Worm (Caenorhabditis elegans) whole organism, L2 larva: ENCODE data around the gene F01G10.5.

Experiments
- C34F6.9 ChIP-seq: fragments of 150-350 bp; optimal IDR thresholded peaks from 2 replicates; lab custom pipeline; 2014; ENCODE audit warnings: missing biosample characterization, missing genetic modification characterization
- Y55F3AM.14 ChIP-seq: fragments of 200-800 bp; sonication (Bioruptor generic); optimal IDR thresholded peaks from 2 replicates; lab custom pipeline; 2018; ENCODE audit warnings: mild to moderate bottlenecking, missing genetic modification characterization, missing compliant biosample characterization
- aly-2 ChIP-seq: fragments of 150-350 bp; optimal IDR thresholded peaks from 2 replicates; lab custom pipeline; 2014; ENCODE audit warnings: missing biosample characterization, missing genetic modification characterization
- ama-1 ChIP-seq: fragments of 150-350 bp; optimal IDR thresholded peaks from 2 replicates; lab custom pipeline; 2018; ENCODE audit warnings: inconsistent platforms
- blmp-1 ChIP-seq: sonication (generic microtip); optimal IDR thresholded peaks from 2 replicates; lab custom pipeline; 2017; ENCODE audit warnings: missing genetic modification characterization, mild to moderate bottlenecking, missing compliant biosample characterization, antibody characterized with exemption, moderate library complexity; ENCODE audit not compliant: insufficient read depth
- ceh-16 ChIP-seq: fragments of 150-350 bp; optimal IDR thresholded peaks from 2 replicates; lab custom pipeline; 2014; ENCODE audit warnings: missing biosample characterization, missing genetic modification characterization
- ceh-82 ChIP-seq: fragments of 150-350 bp; optimal IDR thresholded peaks from 2 replicates; lab custom pipeline; 2014; ENCODE audit warnings: missing biosample characterization, missing genetic modification characterization
- crh-2 ChIP-seq: sonication (generic microtip); optimal IDR thresholded peaks from 2 replicates; lab custom pipeline; 2017; ENCODE audit warnings: missing biosample characterization, missing genetic modification characterization
- egl-27 ChIP-seq: sonication (generic microtip); optimal IDR thresholded peaks from 3 replicates; lab custom pipeline; 2017; ENCODE audit warnings: missing biosample characterization, missing genetic modification reagents, missing genetic modification characterization
- elt-1 ChIP-seq: fragments of 150-350 bp; optimal IDR thresholded peaks from 2 replicates; lab custom pipeline; 2014; ENCODE audit warnings: missing biosample characterization, missing genetic modification characterization
- elt-3 ChIP-seq: sonication (generic microtip); optimal IDR thresholded peaks from 2 replicates; lab custom pipeline; 2017; ENCODE audit warnings: missing biosample characterization, missing genetic modification characterization
- gmeb-1 ChIP-seq: fragments of 150-350 bp; optimal IDR thresholded peaks from 2 replicates; lab custom pipeline; 2014; ENCODE audit warnings: missing biosample characterization, missing genetic modification characterization
- lin-39 ChIP-seq: fragments of 150-350 bp; optimal IDR thresholded peaks from 2 replicates; lab custom pipeline; 2014; ENCODE audit warnings: missing biosample characterization, missing genetic modification reagents, missing genetic modification characterization
- lsy-2 ChIP-seq, 2 experiments: fragments of 150-350 bp in 1 of 2; sonication (generic microtip) in 1 of 2; optimal IDR thresholded peaks; 2 replicates each; lab custom pipeline; 2014 to 2017; ENCODE audit warnings: missing biosample characterization in 2 of 2, missing genetic modification characterization in 2 of 2
- mdl-1 ChIP-seq, 2 experiments: fragments of 150-350 bp in 1 of 2; sonication (generic microtip) in 1 of 2; optimal IDR thresholded peaks; 2 replicates each; lab custom pipeline; 2017; ENCODE audit warnings: missing biosample characterization in 2 of 2, missing genetic modification characterization in 2 of 2
- nhr-10 ChIP-seq: sonication (generic microtip); optimal IDR thresholded peaks from 2 replicates; lab custom pipeline; 2017; ENCODE audit warnings: missing biosample characterization, missing genetic modification characterization
- nhr-11 ChIP-seq: fragments of 150-350 bp; optimal IDR thresholded peaks from 2 replicates; lab custom pipeline; 2014; ENCODE audit warnings: missing biosample characterization, missing genetic modification characterization
- nhr-12 ChIP-seq: fragments of 150-350 bp; optimal IDR thresholded peaks from 2 replicates; lab custom pipeline; 2014; ENCODE audit warnings: missing biosample characterization, missing genetic modification characterization
- nhr-129 ChIP-seq: fragments of 150-350 bp; optimal IDR thresholded peaks from 2 replicates; lab custom pipeline; 2014; ENCODE audit warnings: missing biosample characterization, missing genetic modification characterization
- nhr-23 ChIP-seq: fragments of 150-350 bp; optimal IDR thresholded peaks from 2 replicates; lab custom pipeline; 2014; ENCODE audit warnings: missing biosample characterization, missing genetic modification reagents, missing genetic modification characterization
- nhr-6 ChIP-seq: fragments of 150-350 bp; optimal IDR thresholded peaks from 2 replicates; lab custom pipeline; 2014; ENCODE audit warnings: missing biosample characterization, missing genetic modification characterization
- nhr-77 ChIP-seq: fragments of 150-350 bp; optimal IDR thresholded peaks from 2 replicates; lab custom pipeline; 2014; ENCODE audit warnings: missing biosample characterization, missing genetic modification characterization
- peb-1 ChIP-seq: fragments of 150-350 bp; optimal IDR thresholded peaks from 2 replicates; lab custom pipeline; 2014; ENCODE audit warnings: missing biosample characterization, missing genetic modification characterization
- skn-1 ChIP-seq: sonication (generic microtip); optimal IDR thresholded peaks from 2 replicates; lab custom pipeline; 2017; ENCODE audit warnings: missing biosample characterization, missing genetic modification characterization
- sma-3 ChIP-seq: sonication (generic microtip); optimal IDR thresholded peaks from 2 replicates; lab custom pipeline; 2016; ENCODE audit warnings: missing genetic modification reagents, missing genetic modification characterization, missing compliant biosample characterization
- snpc-4 ChIP-seq: fragments of 150-350 bp; optimal IDR thresholded peaks from 2 replicates; lab custom pipeline; 2014; ENCODE audit warnings: missing biosample characterization, missing genetic modification characterization
- unc-39 ChIP-seq: fragments of 150-350 bp; optimal IDR thresholded peaks from 2 replicates; lab custom pipeline; 2014; ENCODE audit warnings: missing biosample characterization, missing genetic modification characterization
- unc-62 ChIP-seq: fragments of 150-350 bp; optimal IDR thresholded peaks from 2 replicates; lab custom pipeline; 2014; ENCODE audit warnings: missing biosample characterization, missing genetic modification reagents, missing genetic modification characterization
- zag-1 ChIP-seq: fragments of 150-350 bp; optimal IDR thresholded peaks from 2 replicates; lab custom pipeline; 2014; ENCODE audit warnings: missing biosample characterization, missing genetic modification characterization
- ztf-1 ChIP-seq: fragments of 200-800 bp; sonication (Bioruptor generic); conservative IDR thresholded peaks from 2 replicates; pipeline ENCODE4 v1.3.6; 2022; ENCODE audit warnings: missing genetic modification characterization, missing compliant biosample characterization
- ztf-11 ChIP-seq: sonication (generic microtip); optimal IDR thresholded peaks from 2 replicates; lab custom pipeline; 2017; ENCODE audit warnings: missing biosample characterization, missing genetic modification characterization
- ztf-4 ChIP-seq: fragments of 150-350 bp; optimal IDR thresholded peaks from 2 replicates; lab custom pipeline; 2014; ENCODE audit warnings: missing biosample characterization, missing genetic modification characterization

F01G10.5 gene

ce11 chrIV:10216078-10216477, 14.8 kb downstream of the F01G10.5 start, which contains the start of gene col-124:
TSS of gene col-124 (plus strand) at chrIV:10216451.
- TF ChIP-seq nhr-77 (tag; lab: Kevin White, UChicago) (no peak), Y55F3AM.14 (GFP tag; lab: Kevin White, UChicago) (no peak), ztf-11 (tag; lab: Kevin White, UChicago) (no peak), ceh-16 (tag; lab: Kevin White, UChicago) (no peak), C34F6.9 (no peak)

DNA sequence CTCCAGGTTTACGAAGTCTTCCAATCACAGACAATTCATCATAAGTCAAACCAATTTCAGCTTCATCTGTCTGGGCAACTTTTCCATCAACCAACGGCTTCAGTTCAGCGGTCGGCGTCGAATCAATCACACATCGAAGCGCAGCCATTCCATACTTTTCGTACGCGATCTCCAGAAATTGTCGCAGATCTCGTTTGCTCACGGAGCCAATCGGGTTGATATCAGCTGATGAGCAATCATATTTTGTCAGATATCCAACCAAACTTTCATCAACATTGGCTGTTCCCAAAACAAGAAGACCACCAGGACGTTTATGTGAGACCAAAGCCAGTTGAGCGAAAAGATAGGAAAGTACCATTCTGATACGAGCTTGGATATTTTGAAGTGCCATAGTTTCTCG, 15.5 kb downstream of the F01G10.5 start:
- TF ChIP-seq unc-62 (GFP tag; lab: Kevin White, UChicago) (no peak), blmp-1 (no peak), ceh-16 (tag; lab: Kevin White, UChicago) (no peak), ztf-1 (GFP tag; lab: Robert Waterston, UW) (no peak), egl-27 (tag; lab: Kevin White, UChicago) (no peak), nhr-10 (tag; lab: Kevin White, UChicago) (no peak), nhr-12 (no peak), sma-3 (GFP tag; lab: Kevin White, UChicago) (no peak), ztf-11 (tag; lab: Kevin White, UChicago) (no peak), nhr-77 (tag; lab: Kevin White, UChicago) (no peak), crh-2 (tag; lab: Kevin White, UChicago) (no peak), Y55F3AM.14 (GFP tag; lab: Kevin White, UChicago) (no peak), aly-2 (tag; lab: Kevin White, UChicago) (no peak), skn-1 (tag; lab: Kevin White, UChicago) (no peak), unc-39 (tag; lab: Kevin White, UChicago) (no peak), nhr-23 (tag; lab: Kevin White, UChicago) (no peak), elt-3 (tag; lab: Kevin White, UChicago) (no peak)
- TF ChIP-seq, all 48 proteins: peak for 0

DNA sequence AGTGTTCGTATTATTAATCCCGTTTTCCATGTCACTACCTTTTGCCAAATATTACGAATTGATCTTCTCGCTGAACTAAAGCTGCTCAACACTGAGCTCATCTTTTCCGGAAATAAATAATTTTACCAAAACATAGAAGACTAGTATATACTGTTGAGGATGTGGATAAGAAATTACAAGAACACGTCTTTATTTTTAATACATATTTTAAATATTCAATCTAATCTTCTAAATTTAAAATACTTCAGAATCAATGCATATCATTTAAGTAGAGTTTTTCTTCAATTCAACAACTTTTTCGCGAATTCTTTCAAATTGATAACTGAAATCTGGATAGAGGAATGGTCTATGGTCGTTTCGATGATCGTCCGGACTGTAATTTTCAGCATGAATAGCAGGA, 16.1 kb downstream of the F01G10.5 start, which contains the start of gene abt-1:
Gene abt-1 (minus strand): TSS at position 101 of the 400 bp plus-strand sequence.
- no peak for TF ChIP-seq ama-1 (lab: Kevin White, UChicago)
- no peak for TF ChIP-seq nhr-11 (tag; lab: Kevin White, UChicago)
- TF ChIP-seq ztf-4 (tag; lab: Kevin White, UChicago), result no peak
- no peak for TF ChIP-seq mdl-1 (tag; optimal IDR thresholded peaks at IDR 0.05; lab: Kevin White, UChicago)

DNA sequence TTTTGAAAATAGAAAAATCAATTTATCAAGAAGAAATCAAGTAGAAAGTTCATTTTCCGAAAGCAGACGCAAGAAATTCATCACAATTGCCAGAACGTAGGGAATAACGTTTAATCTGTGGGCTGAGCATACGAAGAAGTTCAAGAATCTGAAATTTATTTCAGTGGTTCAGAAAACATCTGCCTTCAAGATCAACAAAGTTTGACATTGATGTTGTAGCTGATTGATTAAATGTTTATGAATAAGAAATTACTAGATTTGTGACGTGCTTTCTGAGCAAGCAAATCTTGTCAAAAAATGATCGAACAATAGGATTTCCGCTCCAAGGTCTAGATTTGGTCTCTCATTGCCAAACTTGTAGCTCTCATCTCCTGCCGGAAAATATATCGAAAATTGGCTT, 24.7 kb downstream of the F01G10.5 start, which contains the start of gene K04D7.6:
Gene K04D7.6 (minus strand): TSS at position 101 of the 400 bp plus-strand sequence.
- no peak for TF ChIP-seq nhr-6
- TF ChIP-seq ceh-16 (tag; lab: Kevin White, UChicago), result no peak
- no peak for TF ChIP-seq skn-1 (tag; lab: Kevin White, UChicago)
- TF ChIP-seq peb-1 (tag; lab: Kevin White, UChicago), result no peak
- no peak for TF ChIP-seq Y55F3AM.14 (GFP tag; lab: Kevin White, UChicago)

DNA sequence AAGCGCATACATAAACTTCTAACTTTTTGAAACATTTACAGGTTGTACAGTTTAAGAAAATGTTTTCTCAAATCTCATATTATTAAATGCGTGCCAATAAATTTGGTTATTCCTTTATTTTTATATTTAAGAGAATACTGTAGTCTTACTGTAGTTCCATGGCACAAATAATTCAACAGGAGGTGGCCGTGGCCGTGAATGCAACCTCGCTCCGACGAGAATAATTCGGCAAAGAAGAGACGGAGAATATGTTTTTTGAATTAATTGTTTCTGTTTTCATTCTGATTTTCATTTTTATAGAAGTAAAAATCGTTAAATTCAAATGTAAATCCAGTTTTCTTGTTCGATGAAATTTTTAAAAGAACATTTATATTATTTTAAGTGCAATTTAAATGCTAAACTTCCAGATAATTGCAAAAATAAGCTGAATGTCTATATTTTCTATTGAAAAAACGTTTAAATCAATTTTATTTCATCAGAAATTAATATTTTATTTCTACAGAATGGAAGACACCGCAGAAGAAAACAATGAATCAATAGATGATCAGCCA, 33.5 kb downstream of the F01G10.5 start, which contains the start of gene gon-4:
Gene gon-4 (plus strand): TSS at position 501 of the 551 bp plus-strand sequence.
- TF ChIP-seq nhr-129 (tag; lab: Kevin White, UChicago) (no peak), elt-3 (tag; lab: Kevin White, UChicago) (no peak), snpc-4 (no peak), nhr-12 (no peak), lin-39 (tag; lab: Kevin White, UChicago) (no peak), elt-1 (tag; lab: Kevin White, UChicago) (no peak), ztf-11 (tag; lab: Kevin White, UChicago) (no peak), ama-1 (lab: Kevin White, UChicago) (no peak), ceh-82 (tag; lab: Kevin White, UChicago) (no peak), lsy-2 (tag; optimal IDR thresholded peaks at IDR 0.05; lab: Kevin White, UChicago) (no peak), blmp-1 (no peak), gmeb-1 (tag; lab: Kevin White, UChicago) (no peak), peb-1 (tag; lab: Kevin White, UChicago) (no peak), sma-3 (GFP tag; lab: Kevin White, UChicago) (no peak), zag-1 (tag; lab: Kevin White, UChicago) (no peak), aly-2 (tag; lab: Kevin White, UChicago) (no peak)
